Worm (Caenorhabditis elegans) whole organism, L2 larva: ENCODE data around the gene srb-19.

Experiments
- aly-2 ChIP-seq: fragments of 150-350 bp; optimal IDR thresholded peaks from 2 replicates; lab custom pipeline; 2014; ENCODE audit warnings: missing biosample characterization, missing genetic modification characterization
- ceh-82 ChIP-seq: fragments of 150-350 bp; optimal IDR thresholded peaks from 2 replicates; lab custom pipeline; 2014; ENCODE audit warnings: missing biosample characterization, missing genetic modification characterization
- lin-13 ChIP-seq: fragments of 150-350 bp; optimal IDR thresholded peaks from 2 replicates; lab custom pipeline; 2014; ENCODE audit warnings: missing biosample characterization, missing genetic modification reagents, missing genetic modification characterization
- nhr-237 ChIP-seq: fragments of 150-350 bp; optimal IDR thresholded peaks from 2 replicates; lab custom pipeline; 2014; ENCODE audit warnings: missing biosample characterization, missing genetic modification characterization
- unc-39 ChIP-seq: fragments of 150-350 bp; optimal IDR thresholded peaks from 2 replicates; lab custom pipeline; 2014; ENCODE audit warnings: missing biosample characterization, missing genetic modification characterization
- ztf-11 ChIP-seq: sonication (generic microtip); optimal IDR thresholded peaks from 2 replicates; lab custom pipeline; 2017; ENCODE audit warnings: missing biosample characterization, missing genetic modification characterization

DNA sequence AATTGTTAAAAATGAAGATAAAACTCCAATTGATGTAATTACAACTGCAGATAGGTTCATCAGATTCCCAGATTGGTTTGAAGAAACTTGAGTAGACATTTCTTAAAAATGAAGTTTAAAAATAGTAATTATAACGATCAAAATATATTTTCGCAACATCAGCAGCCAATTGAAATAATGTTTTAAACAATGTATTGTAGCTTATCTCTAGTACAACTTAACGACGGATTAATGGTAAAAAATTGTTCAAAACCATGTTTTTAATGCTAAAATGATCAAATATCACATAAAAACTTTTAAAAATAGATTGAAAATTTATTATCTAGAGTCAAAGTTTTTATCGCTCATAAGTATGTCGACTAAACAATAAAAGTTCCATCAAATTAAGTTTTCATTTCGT is 24.8 kb downstream of the srb-19 start, which contains the start of gene srbc-11:
- TF ChIP-seq unc-39, result no peak
- TF ChIP-seq ceh-82 (tag; lab: Kevin White, UChicago), result no peak
- no peak for TF ChIP-seq lin-13 (GFP tag; lab: Kevin White, UChicago)
- no peak for TF ChIP-seq aly-2 (tag; lab: Kevin White, UChicago)
- TF ChIP-seq ztf-11 (tag; lab: Kevin White, UChicago), result no peak
- no peak for TF ChIP-seq nhr-237 (tag; lab: Kevin White, UChicago)
